Worm (Caenorhabditis elegans): ENCODE results near the gene T10F2.5.

Gene T10F2.5

DNA sequence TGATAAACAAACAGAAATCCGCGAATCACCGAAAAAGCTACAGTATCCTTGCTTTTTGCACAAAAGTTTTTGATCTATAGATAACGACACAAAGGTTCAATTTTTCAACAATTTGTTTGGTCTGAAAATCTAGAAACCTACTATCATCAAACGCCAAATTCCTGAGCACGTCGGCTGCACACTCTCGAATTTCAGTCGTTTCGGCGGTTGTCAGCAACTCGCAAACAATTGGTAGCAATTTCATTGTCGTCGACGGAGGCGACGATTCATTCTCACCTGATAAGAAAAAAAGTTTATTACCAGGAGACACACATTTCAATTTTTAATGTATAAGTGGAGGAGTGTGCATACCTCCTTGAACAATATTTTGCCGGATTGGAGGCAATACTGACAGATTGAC, 13.5 kb downstream of the T10F2.5 start:
- no peak for TF ChIP-seq tbx-37 (GFP tag; conservative IDR thresholded peaks at IDR 0.05)
- no peak for TF ChIP-seq B0310.2 (tag; optimal IDR thresholded peaks at IDR 0.05)
- no peak for TF ChIP-seq ets-7 (tag; optimal IDR thresholded peaks at IDR 0.05)
- no peak for TF ChIP-seq tra-4 (tag; optimal IDR thresholded peaks at IDR 0.05)
- no peak for TF ChIP-seq pes-1 (GFP tag; IDR thresholded peaks at IDR 0.05)
- TF ChIP-seq ceh-13 (GFP tag; optimal IDR thresholded peaks at IDR 0.05), result no peak
- no peak for TF ChIP-seq F13C5.2 (tag; optimal IDR thresholded peaks at IDR 0.05)
- no peak for TF ChIP-seq sea-1 (GFP tag; conservative IDR thresholded peaks at IDR 0.05)
- TF ChIP-seq scrt-1 (GFP tag; IDR thresholded peaks at IDR 0.05), result no peak
- no peak for TF ChIP-seq flt-1 (GFP tag; IDR thresholded peaks at IDR 0.05)
- no peak for TF ChIP-seq aly-1 (tag; optimal IDR thresholded peaks at IDR 0.05)
- TF ChIP-seq hnd-1 (tag; optimal IDR thresholded peaks at IDR 0.05), result no peak
- TF ChIP-seq hmg-4 (GFP tag; optimal IDR thresholded peaks at IDR 0.05), result no peak
- TF ChIP-seq hmbx-1 (tag; optimal IDR thresholded peaks at IDR 0.05), result no peak
- TF ChIP-seq ama-1 (optimal IDR thresholded peaks at IDR 0.05), result no peak
- TF ChIP-seq ceh-36 (tag; optimal IDR thresholded peaks at IDR 0.05), result no peak
- TF ChIP-seq tbx-11 (GFP tag; IDR thresholded peaks at IDR 0.05), result no peak

DNA sequence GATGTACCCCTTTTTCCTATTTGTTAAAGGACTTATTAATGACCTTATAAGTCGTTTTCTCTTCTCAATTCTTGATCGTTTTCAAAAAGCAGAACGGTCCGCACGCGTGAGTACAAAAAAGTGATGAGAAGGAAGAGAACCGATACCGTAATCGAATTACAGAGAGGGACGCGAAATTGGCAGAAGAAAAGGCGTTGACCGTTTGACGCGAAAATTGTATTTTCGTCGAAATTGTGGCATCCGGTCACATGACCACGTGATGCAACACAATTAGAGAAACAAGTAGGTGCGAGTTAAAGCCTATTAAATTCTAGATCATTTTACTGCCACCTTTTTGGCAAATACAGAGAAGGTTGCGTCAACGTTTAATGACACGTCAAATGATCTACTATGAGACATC, 15.2 kb downstream of the T10F2.5 start:
- TF ChIP-seq hmbx-1 (tag; optimal IDR thresholded peaks at IDR 0.05) (no peak), hnd-1 (tag; optimal IDR thresholded peaks at IDR 0.05) (no peak), pes-1 (GFP tag; IDR thresholded peaks at IDR 0.05) (no peak), tra-4 (tag; optimal IDR thresholded peaks at IDR 0.05) (no peak), ceh-36 (tag; optimal IDR thresholded peaks at IDR 0.05) (no peak), sea-1 (GFP tag; conservative IDR thresholded peaks at IDR 0.05) (no peak), flt-1 (GFP tag; IDR thresholded peaks at IDR 0.05) (no peak), F13C5.2 (tag; optimal IDR thresholded peaks at IDR 0.05) (no peak), tbx-11 (GFP tag; IDR thresholded peaks at IDR 0.05) (no peak), aly-1 (tag; optimal IDR thresholded peaks at IDR 0.05) (no peak), hmg-4 (GFP tag; optimal IDR thresholded peaks at IDR 0.05) (no peak)

DNA sequence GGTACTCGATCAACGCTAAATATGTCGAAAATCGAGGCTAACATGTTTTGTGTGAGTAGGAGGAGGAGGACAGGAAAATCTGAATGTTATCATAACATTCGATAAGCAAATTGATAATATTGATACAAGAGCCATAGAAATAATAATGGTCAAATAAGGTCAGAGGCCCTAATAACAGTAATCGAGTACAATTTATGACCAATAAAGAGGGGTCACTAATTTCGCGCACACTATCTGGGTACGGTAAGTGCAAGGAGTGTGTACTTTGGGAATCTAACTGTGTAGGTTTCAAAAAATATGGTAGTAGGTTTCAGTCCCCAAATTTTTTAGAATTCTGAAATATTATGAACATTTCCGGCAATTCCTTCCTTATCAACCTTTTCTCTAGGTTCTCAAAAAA, 15.9 kb downstream of the T10F2.5 start:
- TF ChIP-seq hnd-1 (tag; optimal IDR thresholded peaks at IDR 0.05) (no peak), hmbx-1 (tag; optimal IDR thresholded peaks at IDR 0.05) (no peak), pes-1 (GFP tag; IDR thresholded peaks at IDR 0.05) (no peak), ets-7 (tag; optimal IDR thresholded peaks at IDR 0.05) (no peak), B0310.2 (tag; optimal IDR thresholded peaks at IDR 0.05) (no peak), aly-1 (tag; optimal IDR thresholded peaks at IDR 0.05) (no peak), ama-1 (optimal IDR thresholded peaks at IDR 0.05) (no peak), hmg-4 (GFP tag; optimal IDR thresholded peaks at IDR 0.05) (no peak), ceh-13 (GFP tag; optimal IDR thresholded peaks at IDR 0.05) (no peak), scrt-1 (GFP tag; IDR thresholded peaks at IDR 0.05) (no peak), flt-1 (GFP tag; IDR thresholded peaks at IDR 0.05) (no peak), tbx-37 (GFP tag; conservative IDR thresholded peaks at IDR 0.05) (no peak)

DNA sequence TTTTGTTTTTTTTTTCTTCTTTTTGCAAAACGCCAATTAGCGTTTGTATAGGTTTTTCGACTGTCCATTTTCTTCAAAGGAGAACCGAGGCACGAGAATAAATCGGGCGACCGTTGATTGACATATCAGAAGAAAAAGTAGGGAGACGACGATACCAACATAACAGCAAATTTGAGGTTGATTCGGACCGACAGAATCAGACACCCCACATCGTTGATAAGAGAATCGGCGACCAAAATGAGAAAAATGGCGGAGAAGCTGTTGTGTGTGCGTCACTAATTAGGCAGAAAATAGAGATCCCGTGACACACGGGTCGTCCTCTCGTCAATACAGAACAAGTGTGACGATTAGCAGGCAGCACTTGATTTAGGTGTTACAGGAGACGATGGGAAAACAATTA, 17.5 kb downstream of the T10F2.5 start:
- TF ChIP-seq tbx-11 (GFP tag; IDR thresholded peaks at IDR 0.05) (no peak), tra-4 (tag; optimal IDR thresholded peaks at IDR 0.05) (no peak), tbx-37 (GFP tag; conservative IDR thresholded peaks at IDR 0.05) (no peak), F13C5.2 (tag; optimal IDR thresholded peaks at IDR 0.05) (no peak), hmg-4 (GFP tag; optimal IDR thresholded peaks at IDR 0.05) (no peak), flt-1 (GFP tag; IDR thresholded peaks at IDR 0.05) (no peak), ama-1 (optimal IDR thresholded peaks at IDR 0.05) (no peak), B0310.2 (tag; optimal IDR thresholded peaks at IDR 0.05) (no peak), ceh-13 (GFP tag; optimal IDR thresholded peaks at IDR 0.05) (no peak), scrt-1 (GFP tag; IDR thresholded peaks at IDR 0.05) (no peak), hmbx-1 (tag; optimal IDR thresholded peaks at IDR 0.05) (no peak), ets-7 (tag; optimal IDR thresholded peaks at IDR 0.05) (no peak), sea-1 (GFP tag; conservative IDR thresholded peaks at IDR 0.05) (no peak)

DNA sequence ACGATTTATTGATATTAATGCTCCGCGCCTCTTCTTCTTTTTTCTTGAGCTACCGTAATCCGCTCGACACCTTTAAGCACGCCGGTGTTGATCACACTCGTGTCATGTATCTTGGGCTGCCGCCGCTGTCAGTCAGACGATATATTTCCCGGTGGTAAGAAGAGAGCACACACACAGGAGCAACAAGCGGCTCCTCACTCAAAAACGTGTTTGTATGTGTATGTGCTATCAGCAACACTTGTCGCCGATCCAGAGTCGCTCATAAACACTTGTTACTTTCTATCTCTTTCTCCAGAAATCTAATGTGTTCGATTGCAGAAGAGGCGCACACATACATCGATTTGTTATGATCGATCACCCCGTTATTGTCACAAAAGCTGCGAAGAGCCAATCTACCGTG, 18.8 kb downstream of the T10F2.5 start:
- TF ChIP-seq ets-7 (tag; optimal IDR thresholded peaks at IDR 0.05) (no peak), hmg-4 (GFP tag; optimal IDR thresholded peaks at IDR 0.05) (no peak), ceh-36 (tag; optimal IDR thresholded peaks at IDR 0.05) (no peak), tbx-11 (GFP tag; IDR thresholded peaks at IDR 0.05) (no peak), ceh-13 (GFP tag; optimal IDR thresholded peaks at IDR 0.05) (no peak), pes-1 (GFP tag; IDR thresholded peaks at IDR 0.05) (no peak), B0310.2 (tag; optimal IDR thresholded peaks at IDR 0.05) (no peak), aly-1 (tag; optimal IDR thresholded peaks at IDR 0.05) (no peak), tbx-37 (GFP tag; conservative IDR thresholded peaks at IDR 0.05) (no peak), flt-1 (GFP tag; IDR thresholded peaks at IDR 0.05) (no peak)

DNA sequence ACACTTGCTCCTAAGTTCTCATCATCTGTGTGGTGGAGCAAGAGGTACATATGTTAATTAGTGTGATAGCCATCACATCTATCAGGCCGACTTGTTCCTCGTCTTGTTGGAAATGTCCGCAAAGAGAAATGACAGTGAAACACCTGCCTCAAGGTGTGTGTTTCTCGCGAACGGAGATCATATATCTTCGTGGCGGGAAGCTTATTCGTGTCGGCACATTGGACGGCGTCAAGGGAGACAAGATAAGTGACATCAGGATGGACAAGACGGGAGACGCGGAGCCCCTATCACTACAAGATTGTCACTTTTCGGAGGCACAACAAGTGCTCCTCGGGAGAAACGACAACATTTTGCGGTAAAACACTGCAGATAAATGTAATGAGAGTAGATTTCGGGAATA, 19.6 kb downstream of the T10F2.5 start:
- no peak for TF ChIP-seq hnd-1 (tag; optimal IDR thresholded peaks at IDR 0.05)

DNA sequence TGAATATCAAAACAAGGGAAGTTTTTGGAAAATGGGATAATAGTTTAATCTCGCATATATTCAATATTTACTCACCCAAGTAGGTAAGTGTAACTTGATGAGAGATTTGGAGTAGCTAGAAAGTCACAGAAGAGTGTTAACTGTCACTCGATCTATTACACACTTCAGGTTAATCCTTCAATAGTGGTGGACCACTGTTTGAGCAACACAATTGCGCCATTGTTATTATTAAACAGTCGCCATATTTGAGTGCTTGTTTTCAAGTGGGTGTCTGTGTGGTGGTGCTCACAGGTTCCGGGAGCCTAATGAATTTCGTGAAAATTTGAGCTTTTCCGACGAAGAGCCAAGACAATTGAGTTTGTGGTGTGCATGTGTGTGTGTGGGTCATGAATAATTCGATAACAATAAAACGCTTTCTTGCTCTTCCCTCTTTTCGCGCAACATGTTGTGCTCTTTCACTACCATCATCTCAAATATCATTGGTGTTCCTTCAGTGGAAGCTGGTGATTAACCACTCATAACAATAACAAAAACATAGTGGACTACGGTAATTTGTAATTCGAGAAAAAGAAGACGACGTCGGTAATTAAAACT, 20.4 kb downstream of the T10F2.5 start:
- TF ChIP-seq sea-1 (GFP tag; conservative IDR thresholded peaks at IDR 0.05) (no peak), ama-1 (optimal IDR thresholded peaks at IDR 0.05) (no peak), B0310.2 (tag; optimal IDR thresholded peaks at IDR 0.05) (no peak), pes-1 (GFP tag; IDR thresholded peaks at IDR 0.05) (no peak), tbx-37 (GFP tag; conservative IDR thresholded peaks at IDR 0.05) (no peak), scrt-1 (GFP tag; IDR thresholded peaks at IDR 0.05) (no peak), F13C5.2 (tag; optimal IDR thresholded peaks at IDR 0.05) (no peak), hmg-4 (GFP tag; optimal IDR thresholded peaks at IDR 0.05) (no peak), hnd-1 (tag; optimal IDR thresholded peaks at IDR 0.05) (no peak), tbx-11 (GFP tag; IDR thresholded peaks at IDR 0.05) (no peak), tra-4 (tag; optimal IDR thresholded peaks at IDR 0.05) (no peak), ceh-36 (tag; optimal IDR thresholded peaks at IDR 0.05) (no peak), ceh-13 (GFP tag; optimal IDR thresholded peaks at IDR 0.05) (no peak), hmbx-1 (tag; optimal IDR thresholded peaks at IDR 0.05) (no peak), aly-1 (tag; optimal IDR thresholded peaks at IDR 0.05) (no peak)

DNA sequence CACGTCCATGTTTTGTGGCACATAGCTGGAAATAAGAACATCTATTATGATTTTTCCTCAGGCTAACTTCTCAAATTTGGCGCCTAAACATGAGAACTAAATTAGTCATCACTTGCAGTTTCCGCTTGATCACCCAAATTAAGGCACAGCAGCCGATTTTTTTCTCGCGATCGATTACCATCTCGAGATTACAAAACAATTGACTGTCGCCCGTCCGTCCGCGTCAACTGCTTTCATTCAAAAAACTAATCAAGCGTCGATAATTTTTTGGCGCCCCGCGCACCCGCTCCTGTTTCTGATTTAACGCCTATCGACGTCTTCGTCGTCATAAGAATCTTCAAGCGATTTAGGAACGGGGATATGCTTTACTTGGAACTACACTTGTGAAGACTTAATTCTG, 21.7 kb downstream of the T10F2.5 start:
- no peak for TF ChIP-seq ama-1 (optimal IDR thresholded peaks at IDR 0.05)
- TF ChIP-seq sea-1 (GFP tag; conservative IDR thresholded peaks at IDR 0.05), result no peak
- no peak for TF ChIP-seq hmbx-1 (tag; optimal IDR thresholded peaks at IDR 0.05)
- TF ChIP-seq ceh-36 (tag; optimal IDR thresholded peaks at IDR 0.05), result no peak
- TF ChIP-seq tbx-11 (GFP tag; IDR thresholded peaks at IDR 0.05), result no peak
- no peak for TF ChIP-seq hnd-1 (tag; optimal IDR thresholded peaks at IDR 0.05)
- no peak for TF ChIP-seq flt-1 (GFP tag; IDR thresholded peaks at IDR 0.05)
- TF ChIP-seq tbx-37 (GFP tag; conservative IDR thresholded peaks at IDR 0.05), result no peak
- no peak for TF ChIP-seq B0310.2 (tag; optimal IDR thresholded peaks at IDR 0.05)

Measured in whole organism, early embryonic.